Fruit fly (Drosophila melanogaster): ENCODE results near the gene Cdc7.

dm6 chrX:6612509-6612908, 41.8 kb upstream of the Cdc7 start:
- TF ChIP-seq Dfd (GFP tag; optimal IDR thresholded peaks at IDR 0.05) (no peak), CrebA (GFP tag; optimal IDR thresholded peaks at IDR 0.05; ENCODE audit: borderline replicate concordance) (no peak), fru (GFP tag; optimal IDR thresholded peaks at IDR 0.05) (no peak), Abd-B (GFP tag; optimal IDR thresholded peaks at IDR 0.05) (no peak), N (GFP tag; optimal IDR thresholded peaks at IDR 0.05) (no peak), dmrt93B (GFP tag; optimal IDR thresholded peaks at IDR 0.05) (no peak), lola (GFP tag; optimal IDR thresholded peaks at IDR 0.05) (no peak), Jra (GFP tag; optimal IDR thresholded peaks at IDR 0.05) (no peak), Myc (optimal IDR thresholded peaks at IDR 0.05) (no peak)

All from whole organism, wandering third instar larva.